Worm (Caenorhabditis elegans): Measurements from ENCODE around the gene M01H9.2.

- no peak for TF ChIP-seq unc-39 (tag; optimal IDR thresholded peaks at IDR 0.05)
- TF ChIP-seq ces-1 (GFP tag; optimal IDR thresholded peaks at IDR 0.05): peak; percentile 70
- peak; percentile 78 for TF ChIP-seq unc-62 (GFP tag; optimal IDR thresholded peaks at IDR 0.05)
- TF ChIP-seq drap-1 (GFP tag; optimal IDR thresholded peaks at IDR 0.05): peak; percentile 32
- TF ChIP-seq ceh-43 (GFP tag; optimal IDR thresholded peaks at IDR 0.05): no peak
- no peak for TF ChIP-seq snpc-4 (tag; optimal IDR thresholded peaks at IDR 0.05)
- no peak for TF ChIP-seq nhr-28 (tag; optimal IDR thresholded peaks at IDR 0.05)
- peak; percentile 61 for TF ChIP-seq sptf-1 (tag; optimal IDR thresholded peaks at IDR 0.05)
- no peak for TF ChIP-seq nhr-76 (tag; optimal IDR thresholded peaks at IDR 0.05)
- TF ChIP-seq ham-2 (GFP tag; optimal IDR thresholded peaks at IDR 0.05): no peak
- TF ChIP-seq nhr-237 (tag; optimal IDR thresholded peaks at IDR 0.05): peak; percentile 87
- TF ChIP-seq lin-13 (tag; optimal IDR thresholded peaks at IDR 0.05): peak; percentile 96
- no peak for TF ChIP-seq nhr-12 (tag; optimal IDR thresholded peaks at IDR 0.05)
- TF ChIP-seq ztf-11 (tag; optimal IDR thresholded peaks at IDR 0.05): no peak
Observed at ce11 chrIV:4445711-4446290, 17.2 kb downstream of the M01H9.2 start, which contains the start of the genes wapl-1 and htz-1.
